Worm (Caenorhabditis elegans): ENCODE data around the gene vha-8.

vha-8 gene

ce11 chrIV:6792380-6793309 is 1.8 kb downstream of the vha-8 start (continued):
- 0 out of 2 replicates have a peak, but pooled peaks have one; percentile 34 for TF ChIP-seq hsf-1 (GFP tag; IDR thresholded peaks at IDR 0.05)
- peak; percentile 53; the same call in 1 of the 2 replicates for TF ChIP-seq cebp-2 (GFP tag; IDR thresholded peaks at IDR 0.05)
- peak; percentile 92 for TF ChIP-seq snpc-1.1 (tag; optimal IDR thresholded peaks at IDR 0.05; ENCODE audit: insufficient read depth)
- TF ChIP-seq T26A5.8 (tag; optimal IDR thresholded peaks at IDR 0.05): no peak
- TF ChIP-seq attf-5 (GFP tag; optimal IDR thresholded peaks at IDR 0.05): no peak
- peak; percentile 58 for TF ChIP-seq repo-1 (tag; optimal IDR thresholded peaks at IDR 0.05)
- peak; percentile 58 for TF ChIP-seq nfyb-1 (GFP tag; IDR thresholded peaks at IDR 0.05)
- TF ChIP-seq chd-7 (tag; optimal IDR thresholded peaks at IDR 0.05): peak; percentile 60
- peak; percentile 50 for TF ChIP-seq ceh-79 (tag; optimal IDR thresholded peaks at IDR 0.05)
- TF ChIP-seq sea-2 (GFP tag; IDR thresholded peaks at IDR 0.05): no peak
- TF ChIP-seq zfh-2 (GFP tag; conservative IDR thresholded peaks at IDR 0.05): peak; percentile 85; the same call in 1 of the 2 replicates
- peak; percentile 44 for TF ChIP-seq B0035.1 (tag; optimal IDR thresholded peaks at IDR 0.05)
- TF ChIP-seq snpc-4 (GFP tag; optimal IDR thresholded peaks at IDR 0.05): peak; percentile 84
- peak; percentile 88 to 96 (median 94) for TF ChIP-seq snpc-4 (tag; optimal IDR thresholded peaks at IDR 0.05)
- peak; percentile 36; the same call in 1 of the 2 replicates for TF ChIP-seq lin-26 (GFP tag; IDR thresholded peaks at IDR 0.05)
- TF ChIP-seq lin-40 (tag; optimal IDR thresholded peaks at IDR 0.05): peak; percentile 58
- TF ChIP-seq aptf-3 (GFP tag; IDR thresholded peaks at IDR 0.05): no peak
- TF ChIP-seq ZK185.1 (tag; optimal IDR thresholded peaks at IDR 0.05; ENCODE audit: poor library complexity, severe bottlenecking): peak; percentile 50

DNA sequence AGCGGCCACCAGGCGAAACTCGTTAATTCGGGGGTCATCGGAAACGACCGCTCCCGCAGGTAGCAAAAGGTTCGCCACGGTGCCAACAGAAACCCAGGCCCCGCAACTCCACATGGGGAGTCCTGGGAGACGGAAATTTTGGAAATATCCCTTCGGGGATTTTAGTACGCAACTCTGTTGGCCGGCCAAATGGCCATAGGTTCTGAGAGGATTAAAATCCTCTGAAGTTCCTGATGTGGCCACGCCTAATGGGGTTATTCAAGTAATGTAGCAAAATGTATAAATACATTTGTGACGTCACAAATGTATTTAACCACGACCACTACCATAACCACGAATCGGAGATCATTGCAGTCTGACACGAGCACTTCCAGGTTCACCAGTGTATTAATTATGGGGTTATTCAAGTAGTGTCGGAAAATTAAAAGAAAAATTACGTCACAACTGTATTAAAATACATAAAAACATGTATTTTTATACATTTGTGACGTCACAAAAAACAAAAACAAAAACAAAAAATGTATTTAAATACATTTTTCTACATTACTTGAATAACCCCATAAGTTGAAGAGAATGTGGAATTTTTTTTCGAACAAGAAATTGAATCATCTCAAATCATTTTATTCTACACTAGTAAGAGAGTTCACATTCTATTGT is 2.6 kb downstream of the vha-8 start:
- TF ChIP-seq snpc-4 (GFP tag; optimal IDR thresholded peaks at IDR 0.05) (no peak), snpc-4 (tag; optimal IDR thresholded peaks at IDR 0.05) (peak in 1 of 4 experiments; percentile 40), madf-8 (GFP tag; conservative IDR thresholded peaks at IDR 0.05) (0 out of 2 replicates have a peak, but pooled peaks have one; percentile 11), Y53G8AR.9 (GFP tag; conservative IDR thresholded peaks at IDR 0.05) (no peak), attf-6 (GFP tag; IDR thresholded peaks at IDR 0.05) (peak; percentile 98), lin-54 (GFP tag; optimal IDR thresholded peaks at IDR 0.05) (peak; percentile 18), ceh-58 (GFP tag; IDR thresholded peaks at IDR 0.05) (peak; percentile 88; the same call in 1 of the 2 replicates), nhr-179 (tag; optimal IDR thresholded peaks at IDR 0.05) (no peak), Y53F4B.3 (GFP tag; IDR thresholded peaks at IDR 0.05) (no peak), lsl-1 (GFP tag; optimal IDR thresholded peaks at IDR 0.05) (peak; percentile 20), ztf-18 (tag; optimal IDR thresholded peaks at IDR 0.05) (peak; percentile 35)

- TF ChIP-seq dpl-1 (GFP tag; optimal IDR thresholded peaks at IDR 0.05): no peak
- no peak for TF ChIP-seq ztf-22 (GFP tag; optimal IDR thresholded peaks at IDR 0.05)
- no peak for TF ChIP-seq lin-26 (GFP tag; IDR thresholded peaks at IDR 0.05)
- TF ChIP-seq nhr-179 (tag; optimal IDR thresholded peaks at IDR 0.05): no peak
- TF ChIP-seq ceh-40 (GFP tag; IDR thresholded peaks at IDR 0.05): no peak
- no peak for TF ChIP-seq madf-3 (GFP tag; IDR thresholded peaks at IDR 0.05)
- no peak for TF ChIP-seq lin-40 (tag; optimal IDR thresholded peaks at IDR 0.05)
- no peak for TF ChIP-seq ztf-28 (GFP tag; IDR thresholded peaks at IDR 0.05)
- TF ChIP-seq nfyb-1 (GFP tag; IDR thresholded peaks at IDR 0.05): no peak
- no peak for TF ChIP-seq madf-6 (GFP tag; IDR thresholded peaks at IDR 0.05)
Observed at ce11 chrIV:6795529-6795928, 4.7 kb downstream of the vha-8 start, which contains the start of the genes C17H12.3 and C17H12.12. TSS of gene C17H12.3 (minus strand) at chrIV:6795629. TSS of gene C17H12.12 (plus strand) at chrIV:6795924.

Measured in whole organism, young adult.